Fruit fly (Drosophila melanogaster) whole organism, embryonic: Measurements from ENCODE around the gene Alp4.

Experiments used
- Bdp1 ChIP-seq: fragments of 200-800 bp; sonication (Bioruptor generic); optimal IDR thresholded peaks from 3 replicates; lab custom pipeline; 2016; ENCODE audit warnings: missing biosample characterization, missing genetic modification characterization
- CG10321 ChIP-seq: fragments of 200-800 bp; sonication (Bioruptor generic); IDR thresholded peaks from 2 replicates; pipeline ENCODE4 v1.3.6; 2022; ENCODE audit warnings: missing biosample characterization, missing genetic modification characterization
- CG10565 ChIP-seq: fragments of 200-800 bp; sonication (Bioruptor generic); optimal IDR thresholded peaks from 3 replicates; lab custom pipeline; 2016; ENCODE audit warnings: missing biosample characterization, mild to moderate bottlenecking, missing genetic modification characterization
- CG11456 ChIP-seq: fragments of 200-800 bp; sonication (Bioruptor generic); IDR thresholded peaks from 3 replicates; pipeline ENCODE4 v1.3.6; 2022; ENCODE audit warnings: missing biosample characterization, missing genetic modification characterization
- CG12104 ChIP-seq: fragments of 200-800 bp; sonication (Bioruptor generic); optimal IDR thresholded peaks from 3 replicates; lab custom pipeline; 2016; ENCODE audit warnings: missing biosample characterization, missing genetic modification characterization
- CG12391 ChIP-seq: fragments of 200-800 bp; sonication (Bioruptor generic); optimal IDR thresholded peaks from 3 replicates; lab custom pipeline; 2018; ENCODE audit warnings: missing biosample characterization, mild to moderate bottlenecking, missing genetic modification characterization, moderate library complexity
- CG12942 ChIP-seq: fragments of 200-800 bp; sonication (Bioruptor generic); optimal IDR thresholded peaks from 3 replicates; lab custom pipeline; 2016; ENCODE audit warnings: missing biosample characterization, missing genetic modification characterization
- CG13894 ChIP-seq: fragments of 200-800 bp; sonication (Bioruptor generic); optimal IDR thresholded peaks from 3 replicates; lab custom pipeline; 2018; ENCODE audit warnings: missing biosample characterization, mild to moderate bottlenecking, missing genetic modification characterization, moderate library complexity
- CG14710 ChIP-seq: fragments of 200-800 bp; sonication (Bioruptor generic); optimal IDR thresholded peaks from 3 replicates; lab custom pipeline; 2019; ENCODE audit warnings: missing biosample characterization, mild to moderate bottlenecking, missing genetic modification characterization, moderate library complexity
- CG14965 ChIP-seq: fragments of 200-800 bp; sonication (Bioruptor generic); optimal IDR thresholded peaks from 2 replicates; lab custom pipeline; 2016; ENCODE audit warnings: missing biosample characterization, missing genetic modification characterization, borderline replicate concordance
- CG1603 ChIP-seq: fragments of 200-800 bp; sonication (Bioruptor generic); optimal IDR thresholded peaks from 2 replicates; lab custom pipeline; 2019; ENCODE audit warnings: missing biosample characterization, mild to moderate bottlenecking, missing genetic modification characterization, moderate library complexity
- CG1832 ChIP-seq: fragments of 200-800 bp; sonication (Bioruptor generic); optimal IDR thresholded peaks from 2 replicates; lab custom pipeline; 2017; ENCODE audit warnings: missing biosample characterization, mild to moderate bottlenecking, missing genetic modification characterization, inconsistent platforms
- CG18764 ChIP-seq: fragments of 200-800 bp; sonication (Bioruptor generic); optimal IDR thresholded peaks from 3 replicates; lab custom pipeline; 2016; ENCODE audit warnings: missing biosample characterization, missing genetic modification characterization
- CG4730 ChIP-seq: fragments of 200-800 bp; sonication (Bioruptor generic); IDR thresholded peaks from 2 replicates; pipeline ENCODE4 v1.3.6; 2022; ENCODE audit warnings: missing biosample characterization, missing genetic modification characterization
- CG8281 ChIP-seq: fragments of 200-800 bp; sonication (Bioruptor generic); optimal IDR thresholded peaks from 2 replicates; lab custom pipeline; 2018; ENCODE audit warnings: missing biosample characterization, mild to moderate bottlenecking, missing genetic modification characterization, moderate library complexity
- CoRest ChIP-seq: fragments of 200-800 bp; sonication (Bioruptor generic); optimal IDR thresholded peaks from 3 replicates; lab custom pipeline; 2018; ENCODE audit warnings: missing biosample characterization, mild to moderate bottlenecking, missing genetic modification characterization, moderate library complexity
- Deaf1 ChIP-seq: fragments of 200-800 bp; optimal IDR thresholded peaks from 3 replicates; lab custom pipeline; 2019; ENCODE audit warnings: missing biosample characterization, mild to moderate bottlenecking, missing genetic modification characterization, moderate library complexity
- Dip2 ChIP-seq: fragments of 200-800 bp; sonication (Bioruptor generic); IDR thresholded peaks from 2 replicates; pipeline ENCODE4 v1.3.6; 2022; ENCODE audit warnings: missing biosample characterization, missing genetic modification characterization
- E2f1 ChIP-seq: fragments of 200-800 bp; sonication (Bioruptor generic); IDR thresholded peaks from 2 replicates; pipeline ENCODE4 v1.3.6; 2022; ENCODE audit warnings: missing biosample characterization, missing genetic modification characterization
- E2f2 ChIP-seq: fragments of 200-800 bp; sonication (Bioruptor generic); IDR thresholded peaks from 2 replicates; pipeline ENCODE4 v1.3.6; 2022; ENCODE audit warnings: missing biosample characterization, missing genetic modification characterization
- Eip74EF ChIP-seq, 2 experiments: fragments of 200-800 bp in 1 of 2; fragments of >200 bp in 1 of 2; sonication (Bioruptor generic) in 1 of 2; optimal IDR thresholded peaks; 2 replicates each; lab custom pipeline; 2017 to 2019; ENCODE audit warnings: missing biosample characterization in 2 of 2, missing genetic modification characterization in 2 of 2, mild to moderate bottlenecking in 1 of 2, moderate library complexity in 1 of 2
- Gug ChIP-seq: fragments of 200-800 bp; sonication (Bioruptor generic); IDR thresholded peaks from 4 replicates; pipeline ENCODE4 v1.3.6; 2022; ENCODE audit warnings: missing biosample characterization, missing genetic modification characterization
- Hr51 ChIP-seq, 2 experiments: fragments of 200-800 bp; sonication (Bioruptor generic); optimal IDR thresholded peaks; 2 replicates in 1 of 2; 3 replicates in 1 of 2; lab custom pipeline; 2016 to 2018; ENCODE audit warnings: missing biosample characterization in 2 of 2, missing genetic modification characterization in 2 of 2, mild to moderate bottlenecking in 1 of 2, moderate library complexity in 1 of 2
- Hsf ChIP-seq: fragments of 200-800 bp; sonication (Bioruptor generic); optimal IDR thresholded peaks from 3 replicates; lab custom pipeline; 2016; ENCODE audit warnings: missing biosample characterization, missing genetic modification characterization
- Jarid2 ChIP-seq: fragments of 200-800 bp; sonication (Bioruptor generic); optimal IDR thresholded peaks from 3 replicates; lab custom pipeline; 2017; ENCODE audit warnings: mild to moderate bottlenecking, missing biosample characterization, missing genetic modification reagents, missing genetic modification characterization
- Mad ChIP-seq: fragments of 200-800 bp; sonication (Bioruptor generic); optimal IDR thresholded peaks from 2 replicates; lab custom pipeline; 2016; ENCODE audit warnings: missing biosample characterization, missing genetic modification characterization
- NK7.1 ChIP-seq: fragments of 200-800 bp; sonication (Bioruptor generic); optimal IDR thresholded peaks from 3 replicates; lab custom pipeline; 2016; ENCODE audit warnings: missing biosample characterization, missing genetic modification characterization
- Optix ChIP-seq: fragments of 200-800 bp; sonication (Bioruptor generic); IDR thresholded peaks from 3 replicates; pipeline ENCODE4 v1.3.6; 2022; ENCODE audit warnings: missing biosample characterization, missing genetic modification characterization
- Scr ChIP-seq: fragments of 200-800 bp; sonication (Bioruptor generic); IDR thresholded peaks from 2 replicates; pipeline ENCODE4 v1.3.6; 2022; ENCODE audit warnings: missing biosample characterization, missing genetic modification characterization; ENCODE audit not compliant: partially characterized antibody
- Sry-β ChIP-seq: fragments of 200-800 bp; sonication (Bioruptor generic); optimal IDR thresholded peaks from 2 replicates; lab custom pipeline; 2018; ENCODE audit warnings: missing biosample characterization, mild to moderate bottlenecking, missing genetic modification characterization, moderate library complexity
- Xrp1 ChIP-seq: fragments of 200-800 bp; sonication (Bioruptor generic); IDR thresholded peaks from 2 replicates; pipeline ENCODE4 v1.3.6; 2022; ENCODE audit warnings: missing biosample characterization, missing genetic modification characterization
- ap ChIP-seq: fragments of 200-800 bp; sonication (Bioruptor generic); IDR thresholded peaks from 2 replicates; pipeline ENCODE4 v1.3.6; 2022; ENCODE audit warnings: missing biosample characterization, missing genetic modification characterization
- ase ChIP-seq: fragments of 200-800 bp; sonication (Bioruptor generic); IDR thresholded peaks from 3 replicates; pipeline ENCODE4 v1.3.6; 2022; ENCODE audit warnings: missing biosample characterization, missing genetic modification characterization
- az2 ChIP-seq: fragments of 200-800 bp; sonication (Bioruptor generic); optimal IDR thresholded peaks from 3 replicates; lab custom pipeline; 2016; ENCODE audit warnings: missing biosample characterization, missing genetic modification characterization
- bsh ChIP-seq, 2 experiments: fragments of 200-800 bp; sonication (Bioruptor generic); optimal IDR thresholded peaks; 2 replicates each; lab custom pipeline; 2017 to 2018; ENCODE audit warnings: mild to moderate bottlenecking in 2 of 2, missing biosample characterization in 2 of 2, missing genetic modification characterization in 2 of 2, moderate library complexity in 1 of 2
- cg ChIP-seq: fragments of 200-800 bp; sonication (Bioruptor generic); optimal IDR thresholded peaks from 3 replicates; lab custom pipeline; 2019; ENCODE audit warnings: missing biosample characterization, mild to moderate bottlenecking, missing genetic modification characterization, moderate library complexity
- crp ChIP-seq, 2 experiments: fragments of 200-800 bp; sonication (Bioruptor generic); optimal IDR thresholded peaks; 2 replicates in 1 of 2; 3 replicates in 1 of 2; lab custom pipeline; 2017; ENCODE audit warnings: missing biosample characterization in 2 of 2, missing genetic modification characterization in 2 of 2, mild to moderate bottlenecking in 1 of 2, moderate library complexity in 1 of 2
- dpn ChIP-seq, 2 experiments: fragments of 200-800 bp; sonication (Bioruptor generic); optimal IDR thresholded peaks; 3 replicates each; lab custom pipeline; 2016; ENCODE audit warnings: missing biosample characterization in 2 of 2, missing genetic modification characterization in 2 of 2
- ham ChIP-seq: fragments of 200-800 bp; sonication (Bioruptor generic); IDR thresholded peaks from 2 replicates; pipeline ENCODE4 v1.3.6; 2022; ENCODE audit warnings: missing biosample characterization, missing genetic modification characterization
- mirr ChIP-seq: fragments of 200-800 bp; sonication (Bioruptor generic); optimal IDR thresholded peaks from 3 replicates; lab custom pipeline; 2018; ENCODE audit warnings: missing biosample characterization, mild to moderate bottlenecking, missing genetic modification characterization
- nerfin-1 ChIP-seq: fragments of 200-800 bp; sonication (Bioruptor generic); optimal IDR thresholded peaks from 3 replicates; lab custom pipeline; 2019; ENCODE audit warnings: missing biosample characterization, mild to moderate bottlenecking, missing genetic modification characterization, moderate library complexity
- oc ChIP-seq: fragments of 200-800 bp; sonication (Bioruptor generic); optimal IDR thresholded peaks from 2 replicates; lab custom pipeline; 2018; ENCODE audit warnings: missing biosample characterization, mild to moderate bottlenecking, missing genetic modification characterization, moderate library complexity
- pho ChIP-seq: fragments of 200-800 bp; sonication (Bioruptor generic); optimal IDR thresholded peaks from 2 replicates; lab custom pipeline; 2016; ENCODE audit warnings: missing biosample characterization, missing genetic modification characterization
- row ChIP-seq: fragments of 200-800 bp; sonication (Bioruptor generic); IDR thresholded peaks from 3 replicates; pipeline ENCODE4 v1.3.6; 2022; ENCODE audit warnings: missing biosample characterization, missing genetic modification characterization
- sens ChIP-seq: fragments of 200-800 bp; sonication (Bioruptor generic); peaks from one replicate; lab custom pipeline; 2016; ENCODE audit warnings: missing biosample characterization, missing genetic modification characterization
- shn ChIP-seq: fragments of 200-800 bp; sonication (Bioruptor generic); optimal IDR thresholded peaks from 3 replicates; lab custom pipeline; 2016; ENCODE audit warnings: missing biosample characterization, missing genetic modification characterization
- tup ChIP-seq: fragments of 200-800 bp; sonication (Bioruptor generic); optimal IDR thresholded peaks from 2 replicates; lab custom pipeline; 2016; ENCODE audit warnings: missing biosample characterization, mild to moderate bottlenecking, missing genetic modification characterization, moderate library complexity
- vvl ChIP-seq: fragments of 200-800 bp; sonication (Bioruptor generic); IDR thresholded peaks from 2 replicates; pipeline ENCODE4 v1.3.6; 2022; ENCODE audit warnings: missing biosample characterization, missing genetic modification characterization
- zen ChIP-seq: fragments of 200-800 bp; sonication (Bioruptor generic); optimal IDR thresholded peaks from 3 replicates; lab custom pipeline; 2018; ENCODE audit warnings: missing biosample characterization, mild to moderate bottlenecking, missing genetic modification characterization, moderate library complexity
- zf30C ChIP-seq: fragments of 200-800 bp; sonication (Bioruptor generic); optimal IDR thresholded peaks from 3 replicates; lab custom pipeline; 2018; ENCODE audit warnings: missing biosample characterization, mild to moderate bottlenecking, missing genetic modification characterization

The Alp4 gene

DNA sequence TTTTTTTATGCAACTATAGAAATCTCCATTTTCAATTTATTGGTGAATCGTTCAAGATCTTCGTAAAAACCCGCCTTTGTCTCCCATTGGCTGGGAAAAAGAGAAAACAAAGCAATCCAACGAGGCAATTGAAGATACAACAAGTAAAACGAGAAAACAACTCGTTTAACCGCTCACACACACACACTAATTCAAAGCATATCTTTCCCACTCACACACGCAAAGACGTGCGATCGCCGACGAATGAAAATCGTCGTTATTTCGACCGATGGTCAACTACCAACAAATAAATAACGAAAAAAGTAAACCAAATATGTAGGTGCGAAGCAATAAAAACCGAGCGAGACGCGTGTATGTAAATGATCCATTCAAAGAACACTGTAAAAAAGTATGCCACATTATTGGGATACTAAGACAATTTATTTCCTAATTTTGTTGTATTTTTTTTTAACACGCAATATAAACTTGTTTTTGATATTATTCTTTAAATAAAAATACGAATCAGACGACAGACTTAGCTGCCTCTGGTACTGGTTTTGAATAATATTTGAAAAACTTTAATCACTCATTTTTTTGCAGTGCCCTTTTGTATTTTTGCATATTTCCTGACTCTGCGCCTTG, 13.7 kb downstream of the Alp4 start (continued):
- TF ChIP-seq CG4730 (GFP tag; lab: Robert Waterston, UW) (no peak), ap (GFP tag; lab: Robert Waterston, UW) (no peak), zf30C (GFP tag; lab: Kevin White, UChicago) (peak; percentile 72), CoRest (peak; percentile 1), CG12942 (GFP tag; lab: Kevin White, UChicago) (no peak), sens (GFP tag; lab: Kevin White, UChicago) (peak; percentile 87), shn (GFP tag; lab: Kevin White, UChicago) (no peak), Gug (no peak), CG11456 (no peak), vvl (GFP tag; lab: Robert Waterston, UW) (peak; percentile 50), crp (GFP tag; optimal IDR thresholded peaks at IDR 0.05; lab: Kevin White, UChicago) (no peak), az2 (GFP tag; lab: Kevin White, UChicago) (peak; percentile 5), pho (GFP tag; lab: Kevin White, UChicago) (no peak), oc (tag; lab: Kevin White, UChicago) (no peak), tup (no peak), CG14710 (tag; lab: Kevin White, UChicago) (no peak), Deaf1 (tag; lab: Kevin White, UChicago) (peak; percentile 88), Bdp1 (no peak), CG10565 (no peak), Scr (no peak), mirr (GFP tag; lab: Kevin White, UChicago) (no peak), CG1832 (GFP tag; lab: Kevin White, UChicago) (no peak), dpn (GFP tag; optimal IDR thresholded peaks at IDR 0.05; lab: Kevin White, UChicago) (peak in 1 of 2 experiments; percentile 10), cg (GFP tag; lab: Kevin White, UChicago) (peak; percentile 95), CG8281 (no peak), CG1603 (peak; percentile 22), ase (no peak), CG12391 (tag; lab: Kevin White, UChicago) (peak; percentile 33), bsh (GFP tag; optimal IDR thresholded peaks at IDR 0.05; lab: Kevin White, UChicago) (peak; percentile 41 to 90), CG12104 (GFP tag; lab: Kevin White, UChicago) (no peak), CG14965 (no peak), E2f2 (GFP tag; lab: Robert Waterston, UW) (no peak), row (GFP tag; lab: Robert Waterston, UW) (peak; percentile 36; the same call in 1 of the 3 replicates), zen (tag; lab: Kevin White, UChicago) (peak; percentile 19), CG10321 (no peak), Dip2 (GFP tag; lab: Robert Waterston, UW) (no peak), nerfin-1 (tag; lab: Kevin White, UChicago) (no peak), Xrp1 (GFP tag; lab: Robert Waterston, UW) (0 out of 2 replicates have a peak, but pooled peaks have one; percentile 20), E2f1 (GFP tag; lab: Robert Waterston, UW) (no peak), Hr51 (GFP tag; optimal IDR thresholded peaks at IDR 0.05; lab: Kevin White, UChicago) (no peak), ham (no peak), Eip74EF (GFP tag; optimal IDR thresholded peaks at IDR 0.05; lab: Kevin White, UChicago) (no peak), NK7.1 (GFP tag; lab: Kevin White, UChicago) (no peak), Sry-β (GFP tag; lab: Kevin White, UChicago) (no peak), Hsf (GFP tag; lab: Kevin White, UChicago) (peak; percentile 38), Mad (GFP tag; lab: Kevin White, UChicago) (no peak), Optix (GFP tag; lab: Robert Waterston, UW) (no peak), CG13894 (tag; lab: Kevin White, UChicago) (no peak), Jarid2 (GFP tag; lab: Kevin White, UChicago) (peak; percentile 24), CG18764 (GFP tag; lab: Kevin White, UChicago) (no peak)
